Worm (Caenorhabditis elegans): ENCODE data around the gene hphd-1.
A peak's percentile ranks its signal among the peaks of the same experiment; 100 is the strongest.

Gene hphd-1

ce11 chrII:12980212-12980611 is 16.2 kb downstream of the hphd-1 start, which contains the start of gene cyd-1:
TSS of gene cyd-1 (plus strand) at chrII:12980591.
- no peak for TF ChIP-seq sea-1 (GFP tag; conservative IDR thresholded peaks at IDR 0.05)
- no peak for TF ChIP-seq hmg-4 (GFP tag; optimal IDR thresholded peaks at IDR 0.05)
- no peak for TF ChIP-seq tra-4 (tag; optimal IDR thresholded peaks at IDR 0.05)
- no peak for TF ChIP-seq flt-1 (GFP tag; IDR thresholded peaks at IDR 0.05)
- TF ChIP-seq ets-7 (tag; optimal IDR thresholded peaks at IDR 0.05), result no peak
- TF ChIP-seq aly-1 (tag; optimal IDR thresholded peaks at IDR 0.05), result no peak
- no peak for TF ChIP-seq scrt-1 (GFP tag; IDR thresholded peaks at IDR 0.05)
- no peak for TF ChIP-seq hmbx-1 (tag; optimal IDR thresholded peaks at IDR 0.05)
- no peak for TF ChIP-seq tbx-37 (GFP tag; conservative IDR thresholded peaks at IDR 0.05)
- TF ChIP-seq ceh-13 (GFP tag; optimal IDR thresholded peaks at IDR 0.05), result no peak
- TF ChIP-seq F13C5.2 (tag; optimal IDR thresholded peaks at IDR 0.05), result no peak
- no peak for TF ChIP-seq ama-1 (optimal IDR thresholded peaks at IDR 0.05)
- no peak for TF ChIP-seq B0310.2 (tag; optimal IDR thresholded peaks at IDR 0.05)
- TF ChIP-seq hnd-1 (tag; optimal IDR thresholded peaks at IDR 0.05), result no peak

DNA sequence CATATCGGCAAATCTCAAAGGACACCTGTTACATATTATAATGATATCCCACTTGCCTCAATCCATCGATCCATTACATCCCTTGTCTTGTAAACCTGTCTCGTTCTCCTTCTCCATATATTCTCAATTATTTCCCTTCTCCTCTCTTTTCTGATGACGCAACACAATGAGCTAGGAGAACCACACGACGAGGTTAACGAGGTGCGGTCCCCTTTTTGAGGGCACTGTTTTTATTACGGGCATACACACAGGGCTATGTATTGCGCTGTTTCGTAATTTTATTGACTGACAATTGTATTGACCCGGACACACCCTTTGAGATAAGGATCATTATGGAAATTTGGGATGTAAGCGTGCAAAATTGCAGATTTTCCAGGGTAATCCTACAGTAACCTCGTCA is 17.7 kb downstream of the hphd-1 start:
- TF ChIP-seq tbx-11 (GFP tag; IDR thresholded peaks at IDR 0.05), result no peak

DNA sequence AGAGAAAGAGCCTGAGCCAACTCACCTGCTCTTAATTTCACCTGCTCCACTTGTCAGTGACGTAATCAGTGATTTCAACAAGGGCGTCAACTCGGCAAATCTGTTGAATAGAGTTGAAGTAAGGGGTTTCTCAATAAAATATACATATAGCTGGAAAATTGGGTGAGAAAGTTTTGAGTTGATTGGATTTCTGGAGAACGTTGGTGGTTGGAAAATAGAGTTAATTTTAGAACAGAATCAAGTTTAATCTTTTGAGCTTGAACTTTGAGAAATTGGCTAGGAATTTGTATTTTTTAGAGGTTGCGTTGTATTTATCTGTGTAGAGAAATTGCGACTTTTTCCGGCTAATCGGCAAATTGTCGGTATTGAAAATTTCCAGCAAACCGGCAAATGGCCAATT is 26.7 kb downstream of the hphd-1 start, which contains the start of gene Y38F1A.4:
Gene Y38F1A.4, minus strand, starts transcription at position 101 of the 400 bp plus-strand sequence.
- TF ChIP-seq sea-1 (GFP tag; conservative IDR thresholded peaks at IDR 0.05), result no peak
- TF ChIP-seq pes-1 (GFP tag; IDR thresholded peaks at IDR 0.05), result no peak
- no peak for TF ChIP-seq scrt-1 (GFP tag; IDR thresholded peaks at IDR 0.05)
- TF ChIP-seq F13C5.2 (tag; optimal IDR thresholded peaks at IDR 0.05), result no peak
- no peak for TF ChIP-seq ets-7 (tag; optimal IDR thresholded peaks at IDR 0.05)
- no peak for TF ChIP-seq hnd-1 (tag; optimal IDR thresholded peaks at IDR 0.05)
- TF ChIP-seq hmg-4 (GFP tag; optimal IDR thresholded peaks at IDR 0.05), result no peak

DNA sequence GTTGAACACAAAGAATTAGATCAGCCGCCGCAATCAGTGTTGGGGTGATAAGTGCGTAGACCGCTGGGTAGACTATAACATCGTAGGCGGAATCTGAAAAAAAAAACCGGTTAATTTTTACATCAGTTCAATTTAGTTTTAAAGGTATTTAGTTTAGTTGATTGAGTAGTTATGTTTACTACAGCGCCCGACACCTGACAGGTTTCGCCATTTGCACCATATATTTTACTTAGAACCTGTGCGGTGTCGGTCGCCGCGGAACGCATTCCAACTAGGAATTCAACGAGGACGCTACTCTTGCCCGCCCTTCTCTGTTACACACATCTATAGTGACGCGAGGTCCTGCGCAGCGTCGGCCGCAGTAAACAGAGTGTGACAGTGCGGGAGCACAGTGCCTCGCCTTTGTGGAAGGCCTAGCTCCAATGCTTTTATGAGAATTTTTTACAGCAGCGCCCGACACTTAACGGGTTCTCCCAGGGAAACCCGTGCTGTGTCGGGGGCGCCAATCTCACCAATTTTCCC is 27.9 kb downstream of the hphd-1 start:
- TF ChIP-seq aly-1 (tag; optimal IDR thresholded peaks at IDR 0.05), result no peak
- TF ChIP-seq hmbx-1 (tag; optimal IDR thresholded peaks at IDR 0.05), result no peak
- 0 out of 2 replicates have a peak, but pooled peaks have one; percentile 30 for TF ChIP-seq scrt-1 (GFP tag; IDR thresholded peaks at IDR 0.05)

DNA sequence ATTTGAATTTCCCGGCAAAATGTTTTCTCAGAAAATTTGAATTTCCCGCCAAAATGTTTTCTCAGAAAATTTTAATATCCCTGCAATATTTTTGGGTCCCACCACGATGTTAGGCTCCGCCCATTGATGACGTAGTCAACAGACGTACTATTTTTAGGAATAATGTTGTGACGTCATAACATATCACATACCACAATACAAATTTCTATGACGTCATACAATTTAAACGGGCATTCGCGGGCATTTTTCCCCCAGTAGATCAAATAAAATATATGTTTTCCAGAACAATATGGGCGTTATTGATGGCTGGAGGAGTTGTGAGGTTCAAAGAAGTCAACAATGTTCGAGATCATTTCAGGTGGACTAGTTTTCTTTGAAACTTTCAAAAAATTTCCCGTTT is 30.1 kb downstream of the hphd-1 start:
- no peak for TF ChIP-seq aly-1 (tag; optimal IDR thresholded peaks at IDR 0.05)
- no peak for TF ChIP-seq hmg-4 (GFP tag; optimal IDR thresholded peaks at IDR 0.05)
- no peak for TF ChIP-seq B0310.2 (tag; optimal IDR thresholded peaks at IDR 0.05)
- no peak for TF ChIP-seq ceh-13 (GFP tag; optimal IDR thresholded peaks at IDR 0.05)
- no peak for TF ChIP-seq F13C5.2 (tag; optimal IDR thresholded peaks at IDR 0.05)
- TF ChIP-seq hnd-1 (tag; optimal IDR thresholded peaks at IDR 0.05), result no peak
- TF ChIP-seq pes-1 (GFP tag; IDR thresholded peaks at IDR 0.05), result no peak
- TF ChIP-seq ama-1 (optimal IDR thresholded peaks at IDR 0.05), result no peak
- TF ChIP-seq scrt-1 (GFP tag; IDR thresholded peaks at IDR 0.05), result no peak
- no peak for TF ChIP-seq sea-1 (GFP tag; conservative IDR thresholded peaks at IDR 0.05)
- TF ChIP-seq ceh-36 (tag; optimal IDR thresholded peaks at IDR 0.05), result no peak
- TF ChIP-seq tra-4 (tag; optimal IDR thresholded peaks at IDR 0.05), result no peak
- TF ChIP-seq flt-1 (GFP tag; IDR thresholded peaks at IDR 0.05), result no peak
- TF ChIP-seq tbx-11 (GFP tag; IDR thresholded peaks at IDR 0.05), result no peak
- TF ChIP-seq ets-7 (tag; optimal IDR thresholded peaks at IDR 0.05), result no peak
- TF ChIP-seq hmbx-1 (tag; optimal IDR thresholded peaks at IDR 0.05), result no peak
- no peak for TF ChIP-seq tbx-37 (GFP tag; conservative IDR thresholded peaks at IDR 0.05)

DNA sequence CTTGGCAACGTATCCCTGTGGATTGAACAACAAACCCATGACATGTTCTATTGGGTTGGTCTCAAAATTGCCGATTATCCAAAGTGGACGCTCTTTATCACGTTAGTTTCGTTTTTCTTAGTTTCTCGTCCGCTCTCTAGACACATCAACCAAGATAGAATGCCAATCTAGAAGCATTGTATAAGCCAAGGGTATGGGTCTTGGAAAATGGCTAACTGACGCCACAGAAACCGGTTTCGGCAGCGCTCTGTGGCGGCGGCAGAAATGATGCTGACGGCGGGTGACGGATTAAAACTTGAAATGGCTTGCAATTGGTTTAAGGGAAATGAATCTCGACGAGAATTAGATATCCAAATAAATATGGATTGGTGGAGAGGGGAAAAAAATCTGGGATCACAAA is 30.8 kb downstream of the hphd-1 start:
- TF ChIP-seq F13C5.2 (tag; optimal IDR thresholded peaks at IDR 0.05) (no peak), hmbx-1 (tag; optimal IDR thresholded peaks at IDR 0.05) (no peak), ceh-13 (GFP tag; optimal IDR thresholded peaks at IDR 0.05) (no peak), tbx-11 (GFP tag; IDR thresholded peaks at IDR 0.05) (no peak), flt-1 (GFP tag; IDR thresholded peaks at IDR 0.05) (no peak), ama-1 (optimal IDR thresholded peaks at IDR 0.05) (no peak), ets-7 (tag; optimal IDR thresholded peaks at IDR 0.05) (no peak), pes-1 (GFP tag; IDR thresholded peaks at IDR 0.05) (no peak), sea-1 (GFP tag; conservative IDR thresholded peaks at IDR 0.05) (no peak), aly-1 (tag; optimal IDR thresholded peaks at IDR 0.05) (no peak), ceh-36 (tag; optimal IDR thresholded peaks at IDR 0.05) (no peak), hmg-4 (GFP tag; optimal IDR thresholded peaks at IDR 0.05) (no peak), scrt-1 (GFP tag; IDR thresholded peaks at IDR 0.05) (no peak)

DNA sequence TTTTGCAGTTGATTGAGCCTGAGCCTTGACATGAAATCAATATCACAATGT is 31.0 kb downstream of the hphd-1 start, which contains the start of gene ptr-18:
Gene ptr-18, plus strand, starts transcription at position 9 of the 51 bp plus-strand sequence.
- no peak for TF ChIP-seq F13C5.2 (tag; optimal IDR thresholded peaks at IDR 0.05)
- TF ChIP-seq pes-1 (GFP tag; IDR thresholded peaks at IDR 0.05), result no peak
- no peak for TF ChIP-seq hnd-1 (tag; optimal IDR thresholded peaks at IDR 0.05)
- no peak for TF ChIP-seq ets-7 (tag; optimal IDR thresholded peaks at IDR 0.05)
- no peak for TF ChIP-seq ama-1 (optimal IDR thresholded peaks at IDR 0.05)
- no peak for TF ChIP-seq hmbx-1 (tag; optimal IDR thresholded peaks at IDR 0.05)
- TF ChIP-seq tra-4 (tag; optimal IDR thresholded peaks at IDR 0.05), result no peak
- TF ChIP-seq aly-1 (tag; optimal IDR thresholded peaks at IDR 0.05), result no peak
- TF ChIP-seq sea-1 (GFP tag; conservative IDR thresholded peaks at IDR 0.05), result no peak
- TF ChIP-seq ceh-13 (GFP tag; optimal IDR thresholded peaks at IDR 0.05), result no peak
- TF ChIP-seq tbx-37 (GFP tag; conservative IDR thresholded peaks at IDR 0.05), result no peak

DNA sequence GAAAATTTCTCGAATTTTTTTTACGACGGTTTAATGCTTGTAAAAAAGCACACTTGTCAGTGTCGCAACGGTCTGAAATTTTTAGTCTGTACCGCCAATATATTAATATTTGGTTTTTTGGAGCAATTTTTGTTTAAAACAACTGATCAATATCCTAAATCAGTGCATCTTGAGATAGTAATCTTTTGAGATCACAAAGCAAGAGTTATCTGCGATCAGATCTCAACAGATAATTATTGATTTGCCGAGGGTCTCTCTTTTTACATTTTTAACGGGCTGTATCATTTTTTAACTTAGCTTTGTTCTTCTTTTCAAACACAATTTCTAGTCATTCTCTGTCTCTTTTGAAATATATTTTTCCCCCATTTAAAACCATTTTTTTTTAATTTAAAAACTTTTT is 31.2 kb downstream of the hphd-1 start:
- TF ChIP-seq tra-4 (tag; optimal IDR thresholded peaks at IDR 0.05), result no peak
- no peak for TF ChIP-seq aly-1 (tag; optimal IDR thresholded peaks at IDR 0.05)
- no peak for TF ChIP-seq tbx-11 (GFP tag; IDR thresholded peaks at IDR 0.05)
- no peak for TF ChIP-seq sea-1 (GFP tag; conservative IDR thresholded peaks at IDR 0.05)

DNA sequence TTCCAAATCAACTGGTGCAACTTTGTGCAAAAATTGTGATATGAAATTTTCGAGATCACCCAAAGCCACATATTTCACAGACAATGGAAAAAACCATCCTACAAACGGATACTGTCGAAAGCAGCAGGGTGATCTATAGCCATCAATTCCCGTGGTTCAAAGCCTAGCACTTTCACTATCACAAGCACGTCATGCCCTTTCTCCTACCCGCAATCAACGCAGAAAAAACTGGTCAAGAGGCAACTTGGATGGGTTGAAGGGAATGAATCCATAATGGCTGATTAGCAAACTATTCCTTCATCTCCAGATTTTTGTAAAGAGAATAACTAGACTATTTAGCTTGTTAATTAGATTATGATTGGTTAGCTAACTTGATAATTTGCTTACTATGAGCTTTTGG is 34.6 kb downstream of the hphd-1 start:
- no peak for TF ChIP-seq ama-1 (optimal IDR thresholded peaks at IDR 0.05)
- TF ChIP-seq hmg-4 (GFP tag; optimal IDR thresholded peaks at IDR 0.05), result no peak
- no peak for TF ChIP-seq pes-1 (GFP tag; IDR thresholded peaks at IDR 0.05)
- no peak for TF ChIP-seq tra-4 (tag; optimal IDR thresholded peaks at IDR 0.05)
- no peak for TF ChIP-seq aly-1 (tag; optimal IDR thresholded peaks at IDR 0.05)
- no peak for TF ChIP-seq F13C5.2 (tag; optimal IDR thresholded peaks at IDR 0.05)
- no peak for TF ChIP-seq tbx-11 (GFP tag; IDR thresholded peaks at IDR 0.05)
- no peak for TF ChIP-seq scrt-1 (GFP tag; IDR thresholded peaks at IDR 0.05)
- no peak for TF ChIP-seq flt-1 (GFP tag; IDR thresholded peaks at IDR 0.05)
- no peak for TF ChIP-seq ets-7 (tag; optimal IDR thresholded peaks at IDR 0.05)
- no peak for TF ChIP-seq hmbx-1 (tag; optimal IDR thresholded peaks at IDR 0.05)
- TF ChIP-seq ceh-13 (GFP tag; optimal IDR thresholded peaks at IDR 0.05), result no peak
- no peak for TF ChIP-seq sea-1 (GFP tag; conservative IDR thresholded peaks at IDR 0.05)
- no peak for TF ChIP-seq hnd-1 (tag; optimal IDR thresholded peaks at IDR 0.05)
- no peak for TF ChIP-seq tbx-37 (GFP tag; conservative IDR thresholded peaks at IDR 0.05)
- no peak for TF ChIP-seq ceh-36 (tag; optimal IDR thresholded peaks at IDR 0.05)
- no peak for TF ChIP-seq B0310.2 (tag; optimal IDR thresholded peaks at IDR 0.05)
